Worm (Caenorhabditis elegans) whole organism, young adult: ENCODE measurements around the gene ccz-1.

Experiments
- B0019.2 ChIP-seq: fragments of 200-800 bp; sonication (Bioruptor generic); conservative IDR thresholded peaks from 2 replicates; pipeline ENCODE4 v1.3.6; 2022; ENCODE audit warnings: missing genetic modification reagents, missing genetic modification characterization, missing compliant biosample characterization
- C17E4.6 ChIP-seq: fragments of 200-800 bp; sonication (Bioruptor generic); IDR thresholded peaks from 2 replicates; pipeline ENCODE4 v1.3.6; 2022; ENCODE audit warnings: missing genetic modification reagents, missing genetic modification characterization, missing compliant biosample characterization
- F10E7.11 ChIP-seq: sonication (generic microtip); optimal IDR thresholded peaks from 2 replicates; lab custom pipeline; 2017; ENCODE audit warnings: mild to moderate bottlenecking, missing genetic modification characterization, moderate library complexity, missing compliant biosample characterization
- F57C9.4 ChIP-seq: sonication (generic microtip); optimal IDR thresholded peaks from 2 replicates; lab custom pipeline; 2017; ENCODE audit warnings: mild to moderate bottlenecking, missing genetic modification characterization, missing compliant biosample characterization
- K11D2.4 ChIP-seq: fragments of 200-800 bp; sonication (Bioruptor generic); IDR thresholded peaks from 2 replicates; pipeline ENCODE4 v1.3.6; 2022; ENCODE audit warnings: missing genetic modification reagents, missing genetic modification characterization, missing compliant biosample characterization
- K12H6.12 ChIP-seq: fragments of 200-800 bp; sonication (Bioruptor generic); optimal IDR thresholded peaks from 2 replicates; lab custom pipeline; 2018; ENCODE audit warnings: mild to moderate bottlenecking, missing genetic modification characterization, missing compliant biosample characterization
- Y53F4B.3 ChIP-seq: fragments of 200-800 bp; sonication (Bioruptor generic); IDR thresholded peaks from 2 replicates; pipeline ENCODE4 v1.3.6; 2022; ENCODE audit warnings: missing genetic modification reagents, missing genetic modification characterization, missing compliant biosample characterization
- Y53G8AR.9 ChIP-seq: fragments of 200-800 bp; sonication (Bioruptor generic); conservative IDR thresholded peaks from 2 replicates; pipeline ENCODE4 v1.3.6; 2022; ENCODE audit warnings: missing genetic modification reagents, missing genetic modification characterization, missing compliant biosample characterization
- Y56A3A.18 ChIP-seq: fragments of 200-800 bp; sonication (Bioruptor generic); IDR thresholded peaks from 2 replicates; pipeline ENCODE4 v1.3.6; 2022; ENCODE audit warnings: missing genetic modification reagents, missing genetic modification characterization, missing compliant biosample characterization
- Y79H2A.3 ChIP-seq: fragments of 200-800 bp; sonication (Bioruptor generic); conservative IDR thresholded peaks from 2 replicates; pipeline ENCODE4 v1.3.6; 2022; ENCODE audit warnings: missing genetic modification reagents, missing genetic modification characterization, missing compliant biosample characterization
- Y95B8A.8 ChIP-seq: fragments of 200-800 bp; sonication (Bioruptor generic); IDR thresholded peaks from 2 replicates; pipeline ENCODE4 v1.3.6; 2022; ENCODE audit warnings: missing genetic modification reagents, missing genetic modification characterization, missing compliant biosample characterization
- ZK185.1 ChIP-seq: sonication (generic microtip); optimal IDR thresholded peaks from 2 replicates; lab custom pipeline; 2016; ENCODE audit warnings: mild to moderate bottlenecking, missing genetic modification characterization, missing compliant biosample characterization; ENCODE audit not compliant: poor library complexity, severe bottlenecking
- ama-1 ChIP-seq, 3 experiments: fragments of 150-350 bp in 1 of 3; sonication (generic microtip) in 2 of 3; optimal IDR thresholded peaks; 2 replicates each; lab custom pipeline; 2014 to 2018; ENCODE audit warnings: missing biosample characterization in 2 of 3, missing genetic modification characterization in 2 of 3, missing genetic modification reagents in 2 of 3
- aptf-3 ChIP-seq: fragments of 200-800 bp; sonication (Bioruptor generic); IDR thresholded peaks from 2 replicates; pipeline ENCODE4 v1.3.6; 2022; ENCODE audit warnings: missing genetic modification characterization, missing compliant biosample characterization
- attf-6 ChIP-seq: fragments of 200-800 bp; sonication (Bioruptor generic); IDR thresholded peaks from 2 replicates; pipeline ENCODE4 v1.3.6; 2022; ENCODE audit warnings: missing genetic modification reagents, missing genetic modification characterization, missing compliant biosample characterization
- ccch-3 ChIP-seq: fragments of 200-800 bp; sonication (Bioruptor generic); optimal IDR thresholded peaks from 2 replicates; lab custom pipeline; 2018; ENCODE audit warnings: mild to moderate bottlenecking, missing genetic modification characterization, missing compliant biosample characterization
- chd-7 ChIP-seq: sonication (generic microtip); optimal IDR thresholded peaks from 2 replicates; lab custom pipeline; 2016; ENCODE audit warnings: mild to moderate bottlenecking, missing genetic modification characterization, moderate library complexity, missing compliant biosample characterization
- dox-1 ChIP-seq: fragments of 200-800 bp; sonication (Bioruptor generic); IDR thresholded peaks from 2 replicates; pipeline ENCODE4 v1.3.6; 2022; ENCODE audit warnings: missing genetic modification reagents, missing genetic modification characterization, missing compliant biosample characterization
- dpff-1 ChIP-seq: sonication (generic microtip); optimal IDR thresholded peaks from 2 replicates; lab custom pipeline; 2017; ENCODE audit warnings: mild to moderate bottlenecking, missing genetic modification characterization, missing compliant biosample characterization
- efl-1 ChIP-seq: fragments of 150-350 bp; optimal IDR thresholded peaks from 2 replicates; lab custom pipeline; 2014; ENCODE audit warnings: missing biosample characterization, missing genetic modification reagents, missing genetic modification characterization
- egrh-3 ChIP-seq: fragments of 200-800 bp; sonication (Bioruptor generic); IDR thresholded peaks from 2 replicates; pipeline ENCODE4 v1.3.6; 2022; ENCODE audit warnings: missing genetic modification reagents, missing genetic modification characterization, missing compliant biosample characterization
- him-1 ChIP-seq: sonication (generic microtip); optimal IDR thresholded peaks from 2 replicates; lab custom pipeline; 2016; ENCODE audit warnings: missing genotype, missing genetic modification reagents, missing genetic modification characterization, missing compliant biosample characterization
- hlh-26 ChIP-seq: fragments of 200-800 bp; sonication (Bioruptor generic); conservative IDR thresholded peaks from 2 replicates; pipeline ENCODE4 v1.3.6; 2022; ENCODE audit warnings: missing genetic modification reagents, missing genetic modification characterization, missing compliant biosample characterization
- hmg-1.2 ChIP-seq: fragments of 200-800 bp; sonication (Bioruptor generic); IDR thresholded peaks from 2 replicates; pipeline ENCODE4 v1.3.6; 2022; ENCODE audit warnings: missing genetic modification reagents, missing genetic modification characterization, missing compliant biosample characterization
- let-607 ChIP-seq, 2 experiments: fragments of 200-800 bp in 1 of 2; sonication (Bioruptor generic) in 1 of 2; sonication (generic microtip) in 1 of 2; optimal IDR thresholded peaks; 2 replicates each; lab custom pipeline; 2016 to 2018; ENCODE audit warnings: mild to moderate bottlenecking in 2 of 2, missing compliant biosample characterization in 2 of 2, missing genetic modification characterization in 2 of 2, moderate library complexity in 2 of 2, missing genotype in 1 of 2
- lin-35 ChIP-seq, 3 experiments: fragments of 150-350 bp in 2 of 3; sonication (generic microtip) in 1 of 3; optimal IDR thresholded peaks; 2 replicates each; lab custom pipeline; 2014 to 2018; ENCODE audit warnings: missing biosample characterization in 3 of 3, missing genetic modification characterization in 3 of 3, missing genetic modification reagents in 3 of 3
- lsl-1 ChIP-seq: fragments of 200-800 bp; sonication (Bioruptor generic); optimal IDR thresholded peaks from 2 replicates; lab custom pipeline; 2018; ENCODE audit warnings: mild to moderate bottlenecking, missing genetic modification characterization, moderate library complexity, missing compliant biosample characterization
- lsy-27 ChIP-seq: sonication (generic microtip); optimal IDR thresholded peaks from 2 replicates; lab custom pipeline; 2017; ENCODE audit warnings: missing genetic modification characterization, mild to moderate bottlenecking, missing compliant biosample characterization, antibody characterized with exemption, missing genotype, borderline replicate concordance; ENCODE audit not compliant: insufficient read depth
- mcd-1 ChIP-seq: fragments of 200-800 bp; sonication (Bioruptor generic); IDR thresholded peaks from 2 replicates; pipeline ENCODE4 v1.3.6; 2022; ENCODE audit warnings: missing genetic modification reagents, missing genetic modification characterization, missing compliant biosample characterization
- mel-28 ChIP-seq: sonication (generic microtip); optimal IDR thresholded peaks from 2 replicates; lab custom pipeline; 2016; ENCODE audit warnings: borderline replicate concordance, mild to moderate bottlenecking, missing genetic modification characterization, missing compliant biosample characterization
- nfya-1 ChIP-seq: sonication (generic microtip); optimal IDR thresholded peaks from 2 replicates; lab custom pipeline; 2017; ENCODE audit warnings: antibody characterized with exemption, missing compliant biosample characterization, missing genetic modification characterization, borderline replicate concordance; ENCODE audit not compliant: insufficient read depth
- nfyb-1 ChIP-seq: fragments of 200-800 bp; sonication (Bioruptor generic); IDR thresholded peaks from 2 replicates; pipeline ENCODE4 v1.3.6; 2022; ENCODE audit warnings: missing genetic modification reagents, missing genetic modification characterization, missing compliant biosample characterization
- nhr-179 ChIP-seq: sonication (generic microtip); optimal IDR thresholded peaks from 2 replicates; lab custom pipeline; 2016; ENCODE audit warnings: mild to moderate bottlenecking, missing genetic modification characterization, missing compliant biosample characterization
- nhr-27 ChIP-seq: fragments of 200-800 bp; sonication (Bioruptor generic); optimal IDR thresholded peaks from 2 replicates; lab custom pipeline; 2018; ENCODE audit warnings: mild to moderate bottlenecking, missing genetic modification characterization, moderate library complexity, missing compliant biosample characterization
- pha-4 ChIP-seq: fragments of 150-350 bp; sonication (generic microtip); optimal IDR thresholded peaks from 2 replicates; lab custom pipeline; 2014; ENCODE audit warnings: missing biosample characterization, missing genetic modification reagents, missing genetic modification characterization
- rcor-1 ChIP-seq: fragments of 200-800 bp; sonication (Bioruptor generic); IDR thresholded peaks from 2 replicates; pipeline ENCODE4 v1.3.6; 2022; ENCODE audit warnings: missing genetic modification reagents, missing genetic modification characterization, missing compliant biosample characterization
- sdz-38 ChIP-seq: sonication (generic microtip); optimal IDR thresholded peaks from 2 replicates; lab custom pipeline; 2016; ENCODE audit warnings: missing genotype, missing genetic modification characterization, missing compliant biosample characterization
- snpc-1.1 ChIP-seq: sonication (generic microtip); optimal IDR thresholded peaks from 2 replicates; lab custom pipeline; 2017; ENCODE audit warnings: missing genetic modification characterization, mild to moderate bottlenecking, missing compliant biosample characterization, antibody characterized with exemption, moderate library complexity, missing genotype, missing genetic modification reagents; ENCODE audit not compliant: insufficient read depth
- tbp1 ChIP-seq: fragments of 200-800 bp; sonication (Bioruptor generic); optimal IDR thresholded peaks from 2 replicates; lab custom pipeline; 2018; ENCODE audit warnings: mild to moderate bottlenecking, missing genetic modification characterization, missing compliant biosample characterization
- tlf-1 ChIP-seq: fragments of 200-800 bp; sonication (Bioruptor generic); optimal IDR thresholded peaks from 2 replicates; lab custom pipeline; 2018; ENCODE audit warnings: mild to moderate bottlenecking, missing genetic modification characterization, missing compliant biosample characterization
- zim-3 ChIP-seq: sonication (generic microtip); optimal IDR thresholded peaks from 2 replicates; lab custom pipeline; 2017; ENCODE audit warnings: mild to moderate bottlenecking, missing genetic modification characterization, moderate library complexity, missing compliant biosample characterization
- ztf-18 ChIP-seq: sonication (generic microtip); optimal IDR thresholded peaks from 2 replicates; lab custom pipeline; 2016; ENCODE audit warnings: missing genotype, mild to moderate bottlenecking, missing genetic modification characterization, missing compliant biosample characterization
- ztf-22 ChIP-seq: fragments of 200-800 bp; sonication (Bioruptor generic); optimal IDR thresholded peaks from 2 replicates; lab custom pipeline; 2018; ENCODE audit warnings: mild to moderate bottlenecking, missing genetic modification characterization, moderate library complexity, missing compliant biosample characterization
- ztf-6 ChIP-seq: fragments of 200-800 bp; sonication (Bioruptor generic); IDR thresholded peaks from 2 replicates; pipeline ENCODE4 v1.3.6; 2022; ENCODE audit warnings: missing genetic modification reagents, missing genetic modification characterization, missing compliant biosample characterization

ccz-1 gene

ce11 chrV:13654394-13654792 is 24.3 kb upstream of the ccz-1 start (continued):
- TF ChIP-seq hmg-1.2 (GFP tag; lab: Robert Waterston, UW) (no peak), dpff-1 (tag; lab: Kevin White, UChicago) (no peak), Y53G8AR.9 (GFP tag; lab: Robert Waterston, UW) (0 out of 2 replicates have a peak, but pooled peaks have one; percentile 20)

ce11 chrV:13655202-13655764 is 23.4 kb upstream of the ccz-1 start:
- TF ChIP-seq F57C9.4 (tag; lab: Kevin White, UChicago) (no peak), lin-35 (GFP tag; optimal IDR thresholded peaks at IDR 0.05; lab: Kevin White, UChicago) (peak in 1 of 3 experiments; percentile 61), Y95B8A.8 (GFP tag; lab: Robert Waterston, UW) (no peak), tlf-1 (GFP tag; lab: Kevin White, UChicago) (peak; percentile 3), let-607 (tag; optimal IDR thresholded peaks at IDR 0.05; lab: Kevin White, UChicago) (no peak), ZK185.1 (tag; lab: Kevin White, UChicago) (no peak), ama-1 (optimal IDR thresholded peaks at IDR 0.05; lab: Kevin White, UChicago) (no peak), ama-1 (GFP tag; optimal IDR thresholded peaks at IDR 0.05; lab: Kevin White, UChicago) (no peak), ztf-6 (GFP tag; lab: Robert Waterston, UW) (no peak), mcd-1 (GFP tag; lab: Robert Waterston, UW) (peak; percentile 60), ccch-3 (GFP tag; lab: Kevin White, UChicago) (no peak), C17E4.6 (GFP tag; lab: Robert Waterston, UW) (no peak), K12H6.12 (tag; lab: Kevin White, UChicago) (peak; percentile 46), lsl-1 (GFP tag; lab: Kevin White, UChicago) (no peak), ztf-22 (GFP tag; lab: Kevin White, UChicago) (no peak), him-1 (tag; lab: Kevin White, UChicago) (no peak), B0019.2 (GFP tag; lab: Robert Waterston, UW) (no peak), nhr-179 (tag; lab: Kevin White, UChicago) (no peak), nhr-27 (tag; lab: Kevin White, UChicago) (no peak), sdz-38 (tag; lab: Kevin White, UChicago) (no peak), Y56A3A.18 (GFP tag; lab: Robert Waterston, UW) (no peak; the same call in none of the 2 replicates), Y53F4B.3 (GFP tag; lab: Robert Waterston, UW) (no peak), Y79H2A.3 (GFP tag; lab: Robert Waterston, UW) (0 out of 2 replicates have a peak, but pooled peaks have one; percentile 27), F10E7.11 (tag; lab: Kevin White, UChicago) (no peak), tbp1 (GFP tag; lab: Kevin White, UChicago) (no peak), pha-4 (tag; lab: Kevin White, UChicago) (no peak), K11D2.4 (GFP tag; lab: Robert Waterston, UW) (0 out of 2 replicates have a peak, but pooled peaks have one; percentile 37), egrh-3 (GFP tag; lab: Robert Waterston, UW) (peak; percentile 79), Y53G8AR.9 (GFP tag; lab: Robert Waterston, UW) (no peak), hlh-26 (GFP tag; lab: Robert Waterston, UW) (no peak), snpc-1.1 (tag; lab: Kevin White, UChicago) (no peak), aptf-3 (GFP tag; lab: Robert Waterston, UW) (no peak), zim-3 (tag; lab: Kevin White, UChicago) (no peak), dox-1 (GFP tag; lab: Robert Waterston, UW) (peak; percentile 41; the same call in 1 of the 2 replicates), lsy-27 (no peak), nfyb-1 (GFP tag; lab: Robert Waterston, UW) (0 out of 2 replicates have a peak, but pooled peaks have one; percentile 46), mel-28 (tag; lab: Kevin White, UChicago) (no peak), chd-7 (peak; percentile 63), nfya-1 (tag; lab: Kevin White, UChicago) (no peak), attf-6 (GFP tag; lab: Robert Waterston, UW) (no peak), rcor-1 (GFP tag; lab: Robert Waterston, UW) (0 out of 2 replicates have a peak, but pooled peaks have one; percentile 13), efl-1 (GFP tag; lab: Kevin White, UChicago) (no peak), ztf-18 (tag; lab: Kevin White, UChicago) (no peak)
